Worm (Caenorhabditis elegans): ENCODE results near the gene F26D2.14.

F26D2.14 gene

ce11 chrV:16467840-16468239, 32.2 kb downstream of the F26D2.14 start, which contains the start of gene sru-44:
sru-44 (minus strand) TSS chrV:16467940.
- TF ChIP-seq dao-5 (tag; optimal IDR thresholded peaks at IDR 0.05) = no peak
- TF ChIP-seq him-1 (tag; optimal IDR thresholded peaks at IDR 0.05) = no peak
- no peak for TF ChIP-seq W03F9.2 (tag; optimal IDR thresholded peaks at IDR 0.05)

ce11 chrV:16470916-16471315, 35.3 kb downstream of the F26D2.14 start, which contains the start of gene srh-138:
srh-138 (minus strand) TSS chrV:16471016.
- TF ChIP-seq W03F9.2 (tag; optimal IDR thresholded peaks at IDR 0.05) = no peak
- no peak for TF ChIP-seq dao-5 (tag; optimal IDR thresholded peaks at IDR 0.05)
- no peak for TF ChIP-seq him-1 (tag; optimal IDR thresholded peaks at IDR 0.05)

ce11 chrV:16471995-16472563, 36.4 kb downstream of the F26D2.14 start, which contains the start of gene srw-35:
srw-35 (plus strand) TSS chrV:16472513.
- TF ChIP-seq dao-5 (tag; optimal IDR thresholded peaks at IDR 0.05) (no peak), him-1 (tag; optimal IDR thresholded peaks at IDR 0.05) (no peak), W03F9.2 (tag; optimal IDR thresholded peaks at IDR 0.05) (no peak)

- TF ChIP-seq dao-5 (tag; optimal IDR thresholded peaks at IDR 0.05) (no peak), him-1 (tag; optimal IDR thresholded peaks at IDR 0.05) (no peak), W03F9.2 (tag; optimal IDR thresholded peaks at IDR 0.05) (no peak)
These were observed 43.6 kb downstream of the F26D2.14 start, which contains the start of gene T08G3.11 for ce11 chrV:16479275-16479674. T08G3.11 (minus strand) TSS chrV:16479375.

ce11 chrV:16480919-16481630, 45.4 kb downstream of the F26D2.14 start, which contains the start of the genes F57E7.4 and spig-6:
F57E7.4 (minus strand) TSS chrV:16481019.
spig-6 (plus strand) TSS chrV:16481580.
- TF ChIP-seq dao-5 (tag; optimal IDR thresholded peaks at IDR 0.05) (no peak), W03F9.2 (tag; optimal IDR thresholded peaks at IDR 0.05) (no peak), him-1 (tag; optimal IDR thresholded peaks at IDR 0.05) (no peak)

ce11 chrV:16483044-16483443, 47.4 kb downstream of the F26D2.14 start, which contains the start of gene F57E7.2:
F57E7.2 (minus strand) TSS chrV:16483144.
- no peak for TF ChIP-seq W03F9.2 (tag; optimal IDR thresholded peaks at IDR 0.05)
- no peak for TF ChIP-seq dao-5 (tag; optimal IDR thresholded peaks at IDR 0.05)
- no peak for TF ChIP-seq him-1 (tag; optimal IDR thresholded peaks at IDR 0.05)

ce11 chrV:16483681-16484080, 48.0 kb downstream of the F26D2.14 start, which contains the start of gene srh-139:
srh-139 (plus strand) TSS chrV:16483981.
- no peak for TF ChIP-seq him-1 (tag; optimal IDR thresholded peaks at IDR 0.05)
- no peak for TF ChIP-seq dao-5 (tag; optimal IDR thresholded peaks at IDR 0.05)
- TF ChIP-seq W03F9.2 (tag; optimal IDR thresholded peaks at IDR 0.05) = no peak
